Worm (Caenorhabditis elegans) whole organism, L3 larva: ENCODE measurements around the gene immp-2.
A peak's percentile ranks its signal among the peaks of the same experiment; 100 is the strongest.

ENCODE experiments used
- R02D3.7 ChIP-seq: fragments of 150-350 bp; optimal IDR thresholded peaks from 2 replicates; lab custom pipeline; 2014; ENCODE audit warnings: missing biosample characterization, missing genetic modification characterization
- ZK546.5 ChIP-seq: sonication (generic microtip); optimal IDR thresholded peaks from 2 replicates; lab custom pipeline; 2017; ENCODE audit warnings: missing biosample characterization, missing genetic modification characterization
- aly-2 ChIP-seq: fragments of 150-350 bp; optimal IDR thresholded peaks from 2 replicates; lab custom pipeline; 2014; ENCODE audit warnings: missing biosample characterization, missing genetic modification characterization
- ama-1 ChIP-seq: fragments of 150-350 bp; optimal IDR thresholded peaks from 2 replicates; lab custom pipeline; 2018
- ceh-16 ChIP-seq: sonication (generic microtip); optimal IDR thresholded peaks from 2 replicates; lab custom pipeline; 2017; ENCODE audit warnings: missing biosample characterization, missing genetic modification characterization
- ceh-28 ChIP-seq: fragments of 150-350 bp; optimal IDR thresholded peaks from 2 replicates; lab custom pipeline; 2014; ENCODE audit warnings: missing biosample characterization, missing genetic modification reagents, missing genetic modification characterization
- ceh-82 ChIP-seq: fragments of 150-350 bp; optimal IDR thresholded peaks from 2 replicates; lab custom pipeline; 2014; ENCODE audit warnings: missing biosample characterization, missing genetic modification characterization
- ceh-9 ChIP-seq: sonication (generic microtip); optimal IDR thresholded peaks from 2 replicates; lab custom pipeline; 2018; ENCODE audit warnings: missing biosample characterization, missing genetic modification characterization
- daf-12 ChIP-seq: fragments of 150-350 bp; optimal IDR thresholded peaks from 2 replicates; lab custom pipeline; 2014; ENCODE audit warnings: missing biosample characterization, missing genetic modification reagents, missing genetic modification characterization
- egl-27 ChIP-seq: sonication (generic microtip); optimal IDR thresholded peaks from 4 replicates; lab custom pipeline; 2017; ENCODE audit warnings: missing biosample characterization, missing genetic modification reagents, missing genetic modification characterization
- egl-5 ChIP-seq: fragments of 150-350 bp; optimal IDR thresholded peaks from 2 replicates; lab custom pipeline; 2017; ENCODE audit warnings: missing biosample characterization, missing genetic modification reagents, missing genetic modification characterization, inconsistent platforms
- elt-1 ChIP-seq: fragments of 150-350 bp; optimal IDR thresholded peaks from 2 replicates; lab custom pipeline; 2014; ENCODE audit warnings: missing biosample characterization, missing genetic modification characterization
- elt-2 ChIP-seq: sonication (generic microtip); optimal IDR thresholded peaks from 2 replicates; lab custom pipeline; 2016; ENCODE audit warnings: missing genetic modification reagents, mild to moderate bottlenecking, missing genetic modification characterization, missing compliant biosample characterization
- elt-3 ChIP-seq, 3 experiments: fragments of 150-350 bp in 1 of 3; sonication (generic microtip) in 2 of 3; optimal IDR thresholded peaks; 2 replicates in 2 of 3; 4 replicates in 1 of 3; lab custom pipeline; 2014 to 2017; ENCODE audit warnings: missing biosample characterization in 3 of 3, missing genetic modification characterization in 3 of 3
- eor-1 ChIP-seq, 2 experiments: fragments of 150-350 bp; optimal IDR thresholded peaks; 2 replicates each; lab custom pipeline; 2014 to 2018; ENCODE audit warnings: missing biosample characterization in 2 of 2, missing genetic modification characterization in 2 of 2
- fkh-10 ChIP-seq: sonication (generic microtip); optimal IDR thresholded peaks from 2 replicates; lab custom pipeline; 2017; ENCODE audit warnings: missing biosample characterization, missing genetic modification reagents, missing genetic modification characterization
- fkh-2 ChIP-seq: fragments of 150-350 bp; optimal IDR thresholded peaks from 2 replicates; lab custom pipeline; 2014; ENCODE audit warnings: missing biosample characterization, missing genetic modification reagents, missing genetic modification characterization
- fos-1 ChIP-seq: fragments of 150-350 bp; optimal IDR thresholded peaks from 2 replicates; lab custom pipeline; 2014; ENCODE audit warnings: missing biosample characterization, missing genetic modification characterization
- hmg-11 ChIP-seq: sonication (generic microtip); optimal IDR thresholded peaks from 2 replicates; lab custom pipeline; 2016; ENCODE audit warnings: missing genetic modification characterization, missing compliant biosample characterization
- jun-1 ChIP-seq: fragments of 150-350 bp; optimal IDR thresholded peaks from 2 replicates; lab custom pipeline; 2014; ENCODE audit warnings: missing biosample characterization, missing genetic modification reagents, missing genetic modification characterization
- lin-15B ChIP-seq: fragments of 150-350 bp; optimal IDR thresholded peaks from 2 replicates; lab custom pipeline; 2014; ENCODE audit warnings: missing biosample characterization, missing genetic modification characterization
- lin-39 ChIP-seq: fragments of 150-350 bp; optimal IDR thresholded peaks from 2 replicates; lab custom pipeline; 2018; ENCODE audit warnings: missing biosample characterization, missing genetic modification reagents, missing genetic modification characterization
- lsy-12 ChIP-seq: sonication (generic microtip); optimal IDR thresholded peaks from 2 replicates; lab custom pipeline; 2016; ENCODE audit warnings: mild to moderate bottlenecking, missing genetic modification characterization, missing compliant biosample characterization
- mdl-1 ChIP-seq: fragments of 150-350 bp; optimal IDR thresholded peaks from 2 replicates; lab custom pipeline; 2014; ENCODE audit warnings: missing biosample characterization, missing genetic modification characterization
- mml-1 ChIP-seq: fragments of 150-350 bp; sonication (generic microtip); optimal IDR thresholded peaks from 3 replicates; lab custom pipeline; 2014; ENCODE audit warnings: missing biosample characterization, missing genetic modification characterization
- nfya-1 ChIP-seq: sonication (generic microtip); optimal IDR thresholded peaks from 2 replicates; lab custom pipeline; 2017; ENCODE audit warnings: missing genetic modification characterization, mild to moderate bottlenecking, missing compliant biosample characterization, antibody characterized with exemption, moderate library complexity; ENCODE audit not compliant: insufficient read depth
- nhr-11 ChIP-seq: fragments of 150-350 bp; optimal IDR thresholded peaks from 2 replicates; lab custom pipeline; 2014; ENCODE audit warnings: missing biosample characterization, missing genetic modification characterization
- nhr-12 ChIP-seq: fragments of 150-350 bp; optimal IDR thresholded peaks from 2 replicates; lab custom pipeline; 2014; ENCODE audit warnings: missing biosample characterization, missing genetic modification characterization
- nhr-23 ChIP-seq: fragments of 150-350 bp; optimal IDR thresholded peaks from 2 replicates; lab custom pipeline; 2014; ENCODE audit warnings: missing biosample characterization, missing genetic modification reagents, missing genetic modification characterization
- nhr-237 ChIP-seq: fragments of 150-350 bp; optimal IDR thresholded peaks from 2 replicates; lab custom pipeline; 2014; ENCODE audit warnings: missing biosample characterization, missing genetic modification characterization
- nhr-25 ChIP-seq: sonication (generic microtip); optimal IDR thresholded peaks from 2 replicates; lab custom pipeline; 2017; ENCODE audit warnings: missing biosample characterization, missing genetic modification characterization
- nhr-28 ChIP-seq: fragments of 150-350 bp; optimal IDR thresholded peaks from 2 replicates; lab custom pipeline; 2014; ENCODE audit warnings: missing biosample characterization, missing genetic modification characterization
- nhr-43 ChIP-seq: sonication (generic microtip); optimal IDR thresholded peaks from 2 replicates; lab custom pipeline; 2016; ENCODE audit warnings: mild to moderate bottlenecking, missing genetic modification characterization, missing compliant biosample characterization; ENCODE audit not compliant: poor library complexity, severe bottlenecking
- nhr-67 ChIP-seq: fragments of 150-350 bp; optimal IDR thresholded peaks from 2 replicates; lab custom pipeline; 2014; ENCODE audit warnings: missing biosample characterization, missing genetic modification characterization
- nhr-76 ChIP-seq: fragments of 150-350 bp; sonication (generic microtip); optimal IDR thresholded peaks from 5 replicates; lab custom pipeline; 2014; ENCODE audit warnings: missing biosample characterization, missing genetic modification characterization
- nhr-77 ChIP-seq: fragments of 150-350 bp; optimal IDR thresholded peaks from 2 replicates; lab custom pipeline; 2014; ENCODE audit warnings: missing biosample characterization, missing genetic modification characterization
- pha-4 ChIP-seq: fragments of 150-350 bp; optimal IDR thresholded peaks from 2 replicates; lab custom pipeline; 2014; ENCODE audit warnings: missing biosample characterization, missing genetic modification reagents, missing genetic modification characterization
- pqm-1 ChIP-seq: fragments of 150-350 bp; optimal IDR thresholded peaks from 2 replicates; lab custom pipeline; 2017; ENCODE audit warnings: missing biosample characterization, missing genetic modification characterization, inconsistent platforms
- sea-2 ChIP-seq: fragments of 150-350 bp; sonication (generic microtip); optimal IDR thresholded peaks from 4 replicates; lab custom pipeline; 2014; ENCODE audit warnings: missing biosample characterization, missing genetic modification reagents, missing genetic modification characterization
- skn-1 ChIP-seq: fragments of 150-350 bp; optimal IDR thresholded peaks from 2 replicates; lab custom pipeline; 2014; ENCODE audit warnings: missing biosample characterization, missing genetic modification characterization
- snpc-4 ChIP-seq: fragments of 150-350 bp; optimal IDR thresholded peaks from 2 replicates; lab custom pipeline; 2014; ENCODE audit warnings: missing biosample characterization, missing genetic modification characterization
- tbx-2 ChIP-seq: sonication (generic microtip); optimal IDR thresholded peaks from 2 replicates; lab custom pipeline; 2016; ENCODE audit warnings: mild to moderate bottlenecking, missing genetic modification characterization, missing compliant biosample characterization
- unc-39 ChIP-seq: sonication (generic microtip); optimal IDR thresholded peaks from 4 replicates; lab custom pipeline; 2017; ENCODE audit warnings: missing biosample characterization, missing genetic modification characterization
- unc-62 ChIP-seq: fragments of 150-350 bp; sonication (generic microtip); optimal IDR thresholded peaks from 4 replicates; lab custom pipeline; 2014; ENCODE audit warnings: missing biosample characterization, missing genetic modification reagents, missing genetic modification characterization
- zag-1 ChIP-seq: fragments of 150-350 bp; optimal IDR thresholded peaks from 2 replicates; lab custom pipeline; 2014; ENCODE audit warnings: missing biosample characterization, missing genetic modification characterization
- ztf-11 ChIP-seq: fragments of 150-350 bp; optimal IDR thresholded peaks from 2 replicates; lab custom pipeline; 2014; ENCODE audit warnings: missing biosample characterization, missing genetic modification characterization
- ztf-4 ChIP-seq: fragments of 150-350 bp; optimal IDR thresholded peaks from 2 replicates; lab custom pipeline; 2014; ENCODE audit warnings: missing biosample characterization, missing genetic modification characterization

immp-2 gene

ce11 chrIV:1012447-1012846, 6.8 kb upstream of the immp-2 start, which contains the start of gene rbm-39:
TSS of gene rbm-39 (plus strand) at chrIV:1012624.
- TF ChIP-seq nhr-12 (tag; lab: Kevin White, UChicago) = no peak
- no peak for TF ChIP-seq nhr-76
- peak; percentile 93 for TF ChIP-seq lin-15B (tag; lab: Kevin White, UChicago)
- peak; percentile 21 for TF ChIP-seq tbx-2 (tag; lab: Kevin White, UChicago)
- TF ChIP-seq nhr-23 (tag; lab: Kevin White, UChicago) = peak; percentile 84
- peak; percentile 87 for TF ChIP-seq skn-1 (tag; lab: Kevin White, UChicago)
- peak; percentile 54 for TF ChIP-seq jun-1 (tag; lab: Kevin White, UChicago)
- TF ChIP-seq elt-2 (tag; lab: Kevin White, UChicago) = peak; percentile 54
- TF ChIP-seq ZK546.5 (tag; lab: Kevin White, UChicago) = no peak
- no peak for TF ChIP-seq fkh-2 (tag; lab: Kevin White, UChicago)
- no peak for TF ChIP-seq egl-27 (tag; lab: Kevin White, UChicago)
- no peak for TF ChIP-seq ceh-82 (tag; lab: Kevin White, UChicago)
- no peak for TF ChIP-seq unc-39 (tag; lab: Kevin White, UChicago)
- no peak for TF ChIP-seq ceh-9 (tag; lab: Kevin White, UChicago)
- TF ChIP-seq ztf-4 (tag; lab: Kevin White, UChicago) = peak; percentile 56
- peak; percentile 3 for TF ChIP-seq pqm-1 (tag; lab: Kevin White, UChicago)
- no peak for TF ChIP-seq ceh-16
- TF ChIP-seq zag-1 = no peak
- TF ChIP-seq nhr-67 = no peak
- peak; percentile 24 for TF ChIP-seq ceh-28
- TF ChIP-seq fkh-10 (GFP tag; lab: Kevin White, UChicago) = peak; percentile 35
- peak; percentile 95 for TF ChIP-seq lin-39
- no peak for TF ChIP-seq nhr-77 (tag; lab: Kevin White, UChicago)
- no peak for TF ChIP-seq nhr-43 (tag; lab: Kevin White, UChicago)
- TF ChIP-seq nhr-25 (tag; lab: Kevin White, UChicago) = peak; percentile 71
- TF ChIP-seq egl-5 (tag; lab: Kevin White, UChicago) = peak; percentile 99
- no peak for TF ChIP-seq unc-62 (GFP tag; lab: Kevin White, UChicago)
- TF ChIP-seq nfya-1 = peak; percentile 86
- TF ChIP-seq pha-4 (tag; lab: Kevin White, UChicago) = peak; percentile 95
- no peak for TF ChIP-seq elt-3 (tag; optimal IDR thresholded peaks at IDR 0.05; lab: Kevin White, UChicago)
- no peak for TF ChIP-seq daf-12
- no peak for TF ChIP-seq fos-1 (tag; lab: Kevin White, UChicago)
- no peak for TF ChIP-seq elt-1
- TF ChIP-seq sea-2 (GFP tag; lab: Kevin White, UChicago) = no peak
- peak; percentile 26 for TF ChIP-seq mdl-1 (tag; lab: Kevin White, UChicago)
- no peak for TF ChIP-seq nhr-28 (tag; lab: Kevin White, UChicago)
- TF ChIP-seq lsy-12 (tag; lab: Kevin White, UChicago) = peak; percentile 63
- peak; percentile 63 for TF ChIP-seq hmg-11
- no peak for TF ChIP-seq mml-1 (tag; lab: Kevin White, UChicago)
- no peak for TF ChIP-seq aly-2 (tag; lab: Kevin White, UChicago)
- peak; percentile 70 for TF ChIP-seq snpc-4
- TF ChIP-seq eor-1 (tag; optimal IDR thresholded peaks at IDR 0.05; lab: Kevin White, UChicago) = no peak
- TF ChIP-seq ama-1 (lab: Kevin White, UChicago) = peak; percentile 94
- no peak for TF ChIP-seq ztf-11 (tag; lab: Kevin White, UChicago)
- TF ChIP-seq R02D3.7 = peak; percentile 66
- TF ChIP-seq nhr-237 (tag; lab: Kevin White, UChicago) = no peak
- no peak for TF ChIP-seq nhr-11 (tag; lab: Kevin White, UChicago)
- TF ChIP-seq, all 47 proteins: peak for 21
